Worm (Caenorhabditis elegans) whole organism, mixed stage, embryonic: Measurements from ENCODE around the gene Y51H4A.13.
"Not testable (repeated sequence)": the region's sequence is repeated elsewhere in the genome, so short reads cannot be mapped to it uniquely, and the experiment has no call there.

Experiments
- M03D4.4 ChIP-seq: sonication (generic microtip); optimal IDR thresholded peaks from 2 replicates; lab custom pipeline; 2017; ENCODE audit warnings: mild to moderate bottlenecking, missing genetic modification characterization, missing compliant biosample characterization
- bed-3 ChIP-seq: fragments of 200-800 bp; sonication (Bioruptor generic); optimal IDR thresholded peaks from 3 replicates; lab custom pipeline; 2018; ENCODE audit warnings: mild to moderate bottlenecking, missing genetic modification characterization, moderate library complexity, missing compliant biosample characterization
- blmp-1 ChIP-seq: fragments of 150-350 bp; optimal IDR thresholded peaks from 2 replicates; lab custom pipeline; 2014; ENCODE audit warnings: missing biosample characterization, missing genetic modification characterization
- ceh-43 ChIP-seq: fragments of 200-800 bp; sonication (Bioruptor generic); optimal IDR thresholded peaks from 2 replicates; lab custom pipeline; 2018; ENCODE audit warnings: mild to moderate bottlenecking, missing genetic modification characterization, moderate library complexity, missing compliant biosample characterization
- cnd-1 ChIP-seq: fragments of 200-800 bp; sonication (Bioruptor generic); optimal IDR thresholded peaks from 2 replicates; lab custom pipeline; 2018; ENCODE audit warnings: mild to moderate bottlenecking, missing genetic modification characterization, missing compliant biosample characterization
- elt-1 ChIP-seq: sonication (generic microtip); optimal IDR thresholded peaks from 2 replicates; lab custom pipeline; 2017; ENCODE audit warnings: missing genetic modification characterization, mild to moderate bottlenecking, missing compliant biosample characterization, antibody characterized with exemption, moderate library complexity, borderline replicate concordance; ENCODE audit not compliant: insufficient read depth
- ham-2 ChIP-seq: fragments of 200-800 bp; sonication (Bioruptor generic); optimal IDR thresholded peaks from 2 replicates; lab custom pipeline; 2018; ENCODE audit warnings: mild to moderate bottlenecking, missing genetic modification characterization, missing compliant biosample characterization
- hlh-1 ChIP-seq: fragments of 150-350 bp; optimal IDR thresholded peaks from 2 replicates; lab custom pipeline; 2014; ENCODE audit warnings: missing biosample characterization, missing genetic modification reagents, missing genetic modification characterization
- lin-13 ChIP-seq: fragments of 150-350 bp; optimal IDR thresholded peaks from 2 replicates; lab custom pipeline; 2014; ENCODE audit warnings: missing biosample characterization, missing genetic modification characterization
- lin-32 ChIP-seq: fragments of 200-800 bp; sonication (Bioruptor generic); optimal IDR thresholded peaks from 2 replicates; lab custom pipeline; 2018; ENCODE audit warnings: mild to moderate bottlenecking, missing genetic modification characterization, missing compliant biosample characterization
- mls-2 ChIP-seq: sonication (generic microtip); optimal IDR thresholded peaks from 2 replicates; lab custom pipeline; 2016; ENCODE audit warnings: mild to moderate bottlenecking, missing genetic modification characterization, moderate library complexity, missing compliant biosample characterization
- nhr-12 ChIP-seq: fragments of 150-350 bp; optimal IDR thresholded peaks from 2 replicates; lab custom pipeline; 2014; ENCODE audit warnings: missing biosample characterization, missing genetic modification characterization
- nhr-2 ChIP-seq: fragments of 150-350 bp; optimal IDR thresholded peaks from 2 replicates; lab custom pipeline; 2014; ENCODE audit warnings: missing biosample characterization, missing genetic modification characterization
- pha-4 ChIP-seq: fragments of 150-350 bp; optimal IDR thresholded peaks from 2 replicates; lab custom pipeline; 2018; ENCODE audit warnings: missing biosample characterization, missing genetic modification reagents, missing genetic modification characterization
- snpc-4 ChIP-seq: fragments of 150-350 bp; optimal IDR thresholded peaks from 2 replicates; lab custom pipeline; 2014; ENCODE audit warnings: missing biosample characterization, missing genetic modification characterization
- sptf-1 ChIP-seq: sonication (generic microtip); optimal IDR thresholded peaks from 2 replicates; lab custom pipeline; 2017; ENCODE audit warnings: mild to moderate bottlenecking, missing genetic modification characterization, moderate library complexity, missing compliant biosample characterization
- tbx-8 ChIP-seq: fragments of 200-800 bp; sonication (Bioruptor generic); optimal IDR thresholded peaks from 2 replicates; lab custom pipeline; 2018; ENCODE audit warnings: mild to moderate bottlenecking, missing genetic modification characterization, moderate library complexity, missing compliant biosample characterization

Gene Y51H4A.13

DNA sequence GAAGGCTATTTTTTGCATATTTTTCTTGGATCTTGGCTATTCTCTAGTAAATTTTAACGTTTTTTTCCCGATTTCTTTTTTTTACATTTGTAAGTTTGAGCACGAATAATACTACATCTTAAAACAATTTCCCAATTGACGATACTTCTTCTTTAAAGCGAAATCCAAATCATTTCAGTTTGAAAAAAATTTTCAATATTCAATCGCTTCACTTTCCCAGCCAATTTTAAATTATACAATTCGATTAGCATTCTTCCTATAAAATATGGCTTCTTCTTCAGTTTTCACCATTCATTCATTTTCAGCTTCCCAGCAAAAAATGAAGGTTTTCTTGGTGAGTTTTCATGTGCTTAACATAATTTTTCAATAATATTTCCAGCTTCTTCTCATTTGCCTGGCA, 20.3 kb downstream of the Y51H4A.13 start, which contains the start of gene fip-7:
Gene fip-7, plus strand, starts transcription at position 301 of the 400 bp plus-strand sequence.
- TF ChIP-seq M03D4.4 (tag; lab: Kevin White, UChicago); tbx-8 (GFP tag; lab: Kevin White, UChicago); cnd-1 (tag; lab: Kevin White, UChicago): not testable (repeated sequence)

DNA sequence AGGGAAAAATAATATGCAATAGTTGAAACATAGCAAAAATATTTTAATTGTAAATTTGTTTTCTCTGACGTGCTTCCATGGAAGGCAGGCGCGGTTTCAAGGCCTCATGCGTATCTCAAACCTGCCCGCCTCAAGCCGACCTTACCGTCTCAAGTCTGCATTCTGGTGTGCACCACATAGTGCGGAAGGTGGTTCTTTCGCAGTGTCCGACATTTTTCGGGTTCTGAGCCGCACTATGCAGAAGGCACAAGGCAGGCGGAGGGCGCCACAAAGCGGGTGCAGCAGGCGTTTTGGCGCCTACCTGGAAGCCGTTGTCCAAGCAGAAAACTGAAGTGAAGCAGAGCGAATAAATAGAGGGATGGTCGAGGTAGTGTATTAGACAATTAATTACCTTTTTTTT, 23.7 kb downstream of the Y51H4A.13 start:
- TF ChIP-seq bed-3 (no peak), hlh-1 (tag; lab: Kevin White, UChicago) (no peak), mls-2 (tag; lab: Kevin White, UChicago) (no peak), snpc-4 (tag; lab: Kevin White, UChicago) (no peak), ceh-43 (no peak), M03D4.4 (tag; lab: Kevin White, UChicago) (no peak), nhr-2 (no peak)

DNA sequence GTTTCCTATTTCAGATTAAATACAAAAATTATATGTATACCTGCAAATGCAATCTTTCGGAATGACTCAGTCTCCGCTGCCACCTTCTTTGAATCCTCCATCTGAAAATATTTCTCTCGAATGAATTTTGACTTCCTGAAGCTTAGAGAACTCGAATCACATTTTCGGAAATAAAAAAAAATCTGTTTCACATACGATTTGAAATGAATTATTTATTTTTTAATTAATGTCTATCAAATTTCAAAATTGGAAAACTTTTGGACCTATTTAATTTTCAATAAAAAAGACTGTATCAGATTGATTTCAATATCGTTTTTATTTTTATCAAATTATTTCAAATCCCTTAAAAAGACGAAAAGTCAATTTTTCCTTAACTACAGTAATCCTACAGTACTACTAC, 43.5 kb downstream of the Y51H4A.13 start, which contains the start of gene col-137:
Gene col-137, minus strand, starts transcription at position 101 of the 400 bp plus-strand sequence.
- TF ChIP-seq sptf-1 (tag; lab: Kevin White, UChicago), result no peak
- TF ChIP-seq nhr-12 (tag; lab: Kevin White, UChicago), result no peak

DNA sequence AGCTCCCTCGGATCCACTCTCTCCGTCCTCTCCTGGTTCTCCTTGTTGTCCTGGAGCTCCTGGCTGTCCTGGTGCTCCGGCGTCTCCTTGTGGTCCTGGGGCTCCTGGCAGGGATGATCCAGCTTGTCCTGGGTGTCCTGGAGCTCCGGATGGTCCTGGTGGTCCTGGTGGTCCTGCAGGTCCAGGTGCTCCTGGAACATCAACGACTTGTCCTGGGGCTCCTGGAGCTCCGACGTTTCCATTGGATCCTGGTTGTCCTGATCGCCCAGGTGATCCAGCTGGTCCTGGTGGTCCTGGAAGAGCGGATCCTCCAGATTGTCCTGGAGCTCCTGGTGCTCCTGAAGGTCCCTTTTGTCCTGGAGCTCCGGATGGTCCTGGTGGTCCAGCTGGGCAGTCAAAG, 44.6 kb downstream of the Y51H4A.13 start:
- TF ChIP-seq elt-1 (tag; lab: Kevin White, UChicago), result no peak
- TF ChIP-seq lin-32 (GFP tag; lab: Kevin White, UChicago), result no peak
- TF ChIP-seq ham-2 (GFP tag; lab: Kevin White, UChicago), result no peak
- TF ChIP-seq blmp-1 (tag; lab: Kevin White, UChicago), result no peak
- TF ChIP-seq cnd-1 (tag; lab: Kevin White, UChicago), result no peak
- TF ChIP-seq hlh-1 (tag; lab: Kevin White, UChicago), result no peak
- no peak for TF ChIP-seq ceh-43
- TF ChIP-seq mls-2 (tag; lab: Kevin White, UChicago), result no peak
- no peak for TF ChIP-seq pha-4
- TF ChIP-seq bed-3, result no peak
- no peak for TF ChIP-seq lin-13 (tag; lab: Kevin White, UChicago)
- TF ChIP-seq, all 35 proteins: peak for 0
